Worm (Caenorhabditis elegans): ENCODE results near the gene F35H12.5.
A peak's percentile ranks its signal among the peaks of the same experiment; 100 is the strongest.
"Not testable (repeated sequence)": the region's sequence is repeated elsewhere in the genome, so short reads cannot be mapped to it uniquely, and the experiment has no call there.

The F35H12.5 gene

DNA sequence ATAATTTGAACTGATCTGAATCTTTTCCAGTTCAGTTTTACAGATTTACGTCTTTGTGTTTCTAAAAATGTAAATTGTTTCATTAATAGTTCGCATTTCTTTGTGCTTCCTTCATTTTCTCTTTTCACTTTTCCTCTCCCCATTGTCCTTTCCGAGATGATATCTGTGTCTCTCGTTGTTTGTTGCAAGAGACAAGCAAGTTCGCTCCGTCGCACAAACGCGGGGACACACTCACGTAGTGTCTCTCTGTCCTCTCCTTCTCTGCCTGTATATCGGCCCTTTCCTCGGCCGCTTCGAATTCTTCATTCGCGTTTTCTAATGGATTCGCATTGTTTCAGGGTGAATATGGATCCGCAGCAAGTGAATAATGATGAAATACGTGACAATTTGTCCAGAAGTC is 41.3 kb upstream of the F35H12.5 start, which contains the start of gene ZC13.1 (continued):
- TF ChIP-seq ztf-6 (GFP tag; IDR thresholded peaks at IDR 0.05) = no peak
- no peak for TF ChIP-seq sea-2 (GFP tag; IDR thresholded peaks at IDR 0.05)
- TF ChIP-seq B0035.1 (tag; optimal IDR thresholded peaks at IDR 0.05) = no peak
- no peak for TF ChIP-seq D2030.7 (GFP tag; IDR thresholded peaks at IDR 0.05)
- TF ChIP-seq die-1 (tag; optimal IDR thresholded peaks at IDR 0.05) = no peak
- TF ChIP-seq nhr-120 (GFP tag; IDR thresholded peaks at IDR 0.05) = no peak
- peak; percentile 38; the same call in 1 of the 2 replicates for TF ChIP-seq cebp-1 (GFP tag; IDR thresholded peaks at IDR 0.05)
- no peak for TF ChIP-seq cebp-1 (tag; optimal IDR thresholded peaks at IDR 0.05)
- TF ChIP-seq ekl-4 (GFP tag; IDR thresholded peaks at IDR 0.05) = 0 out of 2 replicates have a peak, but pooled peaks have one; percentile 8
- TF ChIP-seq F23B12.7 (tag; optimal IDR thresholded peaks at IDR 0.05; ENCODE audit: insufficient read depth) = peak; percentile 65

ce11 chrX:880367-880766 is 37.8 kb upstream of the F35H12.5 start, which contains the start of gene ZC13.2:
ZC13.2 (plus strand) TSS chrX:880667.
- TF ChIP-seq ztf-6 (GFP tag; IDR thresholded peaks at IDR 0.05) = no peak
- no peak for TF ChIP-seq F37B4.10 (GFP tag; IDR thresholded peaks at IDR 0.05)
- no peak for TF ChIP-seq mel-28 (tag; optimal IDR thresholded peaks at IDR 0.05; ENCODE audit: borderline replicate concordance)
- TF ChIP-seq nhr-90 (tag; optimal IDR thresholded peaks at IDR 0.05) = no peak
- no peak for TF ChIP-seq mxl-1 (tag; optimal IDR thresholded peaks at IDR 0.05)
- no peak for TF ChIP-seq attf-3 (GFP tag; conservative IDR thresholded peaks at IDR 0.05)

DNA sequence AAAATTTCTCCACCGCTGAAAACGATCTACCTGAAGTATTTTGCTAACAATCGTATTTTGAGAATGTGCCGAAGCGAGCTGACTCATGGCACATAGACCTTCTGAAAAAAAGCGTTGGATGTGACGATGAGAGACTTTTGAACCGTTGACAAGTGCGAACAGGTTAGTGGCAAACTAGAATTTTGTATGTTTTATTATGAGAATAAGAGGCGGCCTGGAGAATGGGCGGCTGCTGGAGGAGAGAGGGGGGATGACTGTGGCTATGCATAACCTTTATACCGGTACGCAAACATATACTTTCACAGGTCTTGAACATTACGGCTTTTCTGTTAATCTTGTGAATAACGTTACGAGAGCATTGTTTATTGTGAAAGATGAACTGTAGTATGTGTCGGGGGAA is 29.9 kb upstream of the F35H12.5 start, which contains the start of gene mam-1:
mam-1 (minus strand) TSS at position 101 of the 400 bp plus-strand sequence.
- no peak for TF ChIP-seq F57C9.4 (tag; optimal IDR thresholded peaks at IDR 0.05)
- no peak for TF ChIP-seq ztf-3 (GFP tag; optimal IDR thresholded peaks at IDR 0.05)
- no peak for TF ChIP-seq rpc-1 (optimal IDR thresholded peaks at IDR 0.05)
- TF ChIP-seq rpc-1 (tag; optimal IDR thresholded peaks at IDR 0.05) = no peak
- TF ChIP-seq hsf-1 (GFP tag; IDR thresholded peaks at IDR 0.05) = no peak
- no peak for TF ChIP-seq somi-1 (GFP tag; optimal IDR thresholded peaks at IDR 0.05)

DNA sequence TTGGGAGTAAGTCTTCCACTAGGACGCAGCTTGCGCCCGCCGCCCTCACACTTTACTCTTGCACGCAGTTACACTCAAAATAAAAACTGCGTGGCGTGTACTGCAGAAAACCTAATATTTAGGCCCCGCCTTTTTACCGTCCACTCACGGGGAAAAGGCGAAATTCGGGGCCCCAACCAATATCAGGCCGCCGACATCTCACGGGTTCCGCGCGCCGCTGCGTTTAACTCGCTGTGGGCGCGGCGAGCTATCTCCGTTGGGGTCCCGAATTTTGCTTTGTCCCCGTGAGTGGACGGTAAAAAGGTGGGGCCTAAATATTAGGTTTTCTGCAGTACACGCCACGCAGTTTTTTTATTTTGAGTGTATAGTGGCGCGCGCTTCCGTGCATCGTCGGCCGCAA is 25.7 kb upstream of the F35H12.5 start:
- TF ChIP-seq snpc-4 (GFP tag; optimal IDR thresholded peaks at IDR 0.05) = not testable (repeated sequence)
- TF ChIP-seq snpc-4 (tag; optimal IDR thresholded peaks at IDR 0.05) (peak in 1 of 4 experiments; percentile 83), F37B4.10 (GFP tag; IDR thresholded peaks at IDR 0.05) (0 out of 2 replicates have a peak, but pooled peaks have one; percentile 76)

DNA sequence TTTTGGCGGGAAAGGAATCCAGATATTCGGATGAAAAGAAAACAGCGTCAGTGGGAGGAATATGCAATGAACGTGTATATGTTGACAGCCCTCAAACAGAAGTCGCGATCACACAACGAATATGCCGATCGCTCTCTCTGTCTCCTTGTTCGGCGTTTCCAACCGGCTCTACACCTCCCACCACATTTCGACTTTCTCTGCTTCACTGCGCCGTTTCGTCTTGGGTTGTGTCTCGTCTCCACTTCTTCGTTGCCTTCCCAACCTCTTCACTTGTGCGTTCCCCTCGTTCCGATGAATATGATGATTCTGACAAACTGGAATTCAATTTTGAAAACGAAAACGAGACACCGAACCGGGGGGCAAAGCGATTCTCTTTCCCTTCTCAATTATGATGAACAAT is 20.2 kb upstream of the F35H12.5 start, which contains the start of gene mab-7:
mab-7 (minus strand) TSS at position 101 of the 400 bp plus-strand sequence.
- TF ChIP-seq nhr-27 (tag; optimal IDR thresholded peaks at IDR 0.05) (no peak), K12H6.12 (tag; optimal IDR thresholded peaks at IDR 0.05) (no peak), tbx-9 (tag; optimal IDR thresholded peaks at IDR 0.05; ENCODE audit: borderline replicate concordance) (no peak), ceh-100 (GFP tag; IDR thresholded peaks at IDR 0.05) (no peak), F37B4.10 (GFP tag; IDR thresholded peaks at IDR 0.05) (no peak), dox-1 (GFP tag; IDR thresholded peaks at IDR 0.05) (no peak), Y95B8A.8 (GFP tag; IDR thresholded peaks at IDR 0.05) (no peak), Y67H2A.10 (GFP tag; conservative IDR thresholded peaks at IDR 0.05) (no peak), snpc-4 (GFP tag; optimal IDR thresholded peaks at IDR 0.05) (no peak), snpc-4 (tag; optimal IDR thresholded peaks at IDR 0.05) (no peak), ztf-28 (GFP tag; IDR thresholded peaks at IDR 0.05) (no peak), aptf-2 (GFP tag; conservative IDR thresholded peaks at IDR 0.05) (no peak), C17E4.6 (GFP tag; IDR thresholded peaks at IDR 0.05) (no peak), fkh-3 (tag; optimal IDR thresholded peaks at IDR 0.05) (no peak)
